Worm (Caenorhabditis elegans) whole organism, late embryonic: ENCODE results near the gene lmtr-5.

Source experiments
- C08G9.2 ChIP-seq: sonication (generic microtip); optimal IDR thresholded peaks from 2 replicates; lab custom pipeline; 2016; ENCODE audit warnings: mild to moderate bottlenecking, missing genetic modification characterization, moderate library complexity, missing compliant biosample characterization
- F13H6.1 ChIP-seq: sonication (generic microtip); optimal IDR thresholded peaks from 2 replicates; lab custom pipeline; 2016; ENCODE audit warnings: missing genetic modification characterization, missing compliant biosample characterization
- K02D7.2 ChIP-seq: sonication (generic microtip); optimal IDR thresholded peaks from 2 replicates; lab custom pipeline; 2017; ENCODE audit warnings: mild to moderate bottlenecking, missing genetic modification characterization, missing compliant biosample characterization
- Y22D7AL.16 ChIP-seq: sonication (generic microtip); optimal IDR thresholded peaks from 2 replicates; lab custom pipeline; 2016; ENCODE audit warnings: missing genetic modification characterization, missing compliant biosample characterization
- ahr-1 ChIP-seq: sonication (generic microtip); optimal IDR thresholded peaks from 2 replicates; lab custom pipeline; 2016; ENCODE audit warnings: missing genetic modification characterization, missing compliant biosample characterization
- ceh-14 ChIP-seq: sonication (generic microtip); optimal IDR thresholded peaks from 2 replicates; lab custom pipeline; 2016; ENCODE audit warnings: missing genotype, missing genetic modification characterization, missing compliant biosample characterization
- ceh-19 ChIP-seq: fragments of 200-800 bp; sonication (Bioruptor generic); optimal IDR thresholded peaks from 2 replicates; lab custom pipeline; 2018; ENCODE audit warnings: mild to moderate bottlenecking, missing genetic modification characterization, missing compliant biosample characterization
- ceh-24 ChIP-seq: sonication (generic microtip); optimal IDR thresholded peaks from 2 replicates; lab custom pipeline; 2016; ENCODE audit warnings: mild to moderate bottlenecking, missing genetic modification characterization, missing compliant biosample characterization
- ceh-48 ChIP-seq: sonication (generic microtip); optimal IDR thresholded peaks from 2 replicates; lab custom pipeline; 2016; ENCODE audit warnings: missing genetic modification characterization, inconsistent platforms, missing compliant biosample characterization
- ceh-9 ChIP-seq: sonication (generic microtip); optimal IDR thresholded peaks from 2 replicates; lab custom pipeline; 2016; ENCODE audit warnings: mild to moderate bottlenecking, missing genetic modification characterization, inconsistent platforms, missing compliant biosample characterization
- che-1 ChIP-seq: sonication (generic microtip); optimal IDR thresholded peaks from 2 replicates; lab custom pipeline; 2016; ENCODE audit warnings: mild to moderate bottlenecking, missing genetic modification characterization, missing compliant biosample characterization
- dve-1 ChIP-seq: sonication (generic microtip); optimal IDR thresholded peaks from 2 replicates; lab custom pipeline; 2017; ENCODE audit warnings: antibody characterized with exemption, mild to moderate bottlenecking, missing genetic modification characterization, missing compliant biosample characterization
- elt-4 ChIP-seq: sonication (generic microtip); optimal IDR thresholded peaks from 2 replicates; lab custom pipeline; 2016; ENCODE audit warnings: missing genetic modification characterization, missing compliant biosample characterization
- ets-4 ChIP-seq: sonication (generic microtip); optimal IDR thresholded peaks from 2 replicates; lab custom pipeline; 2016; ENCODE audit warnings: missing genetic modification characterization, missing compliant biosample characterization
- fax-1 ChIP-seq: sonication (generic microtip); optimal IDR thresholded peaks from 2 replicates; lab custom pipeline; 2016; ENCODE audit warnings: missing genotype, missing genetic modification characterization, missing compliant biosample characterization
- fkh-10 ChIP-seq: fragments of 150-350 bp; optimal IDR thresholded peaks from 2 replicates; lab custom pipeline; 2014; ENCODE audit warnings: missing biosample characterization, missing genetic modification reagents, missing genetic modification characterization
- fkh-6 ChIP-seq: sonication (generic microtip); optimal IDR thresholded peaks from 2 replicates; lab custom pipeline; 2016; ENCODE audit warnings: missing genetic modification characterization, missing compliant biosample characterization
- hlh-13 ChIP-seq: fragments of 200-800 bp; sonication (Bioruptor generic); optimal IDR thresholded peaks from 2 replicates; lab custom pipeline; 2018; ENCODE audit warnings: mild to moderate bottlenecking, missing genetic modification characterization, missing compliant biosample characterization
- hlh-30 ChIP-seq: sonication (generic microtip); optimal IDR thresholded peaks from 2 replicates; lab custom pipeline; 2017; ENCODE audit warnings: antibody characterized with exemption, missing genetic modification characterization, missing compliant biosample characterization; ENCODE audit not compliant: insufficient read depth
- hlh-8 ChIP-seq: sonication (generic microtip); optimal IDR thresholded peaks from 2 replicates; lab custom pipeline; 2016; ENCODE audit warnings: missing genotype, missing genetic modification characterization, missing compliant biosample characterization
- nfya-1 ChIP-seq: sonication (generic microtip); optimal IDR thresholded peaks from 2 replicates; lab custom pipeline; 2017; ENCODE audit warnings: missing genetic modification characterization, mild to moderate bottlenecking, missing compliant biosample characterization, antibody characterized with exemption, moderate library complexity
- npax-4 ChIP-seq: sonication (generic microtip); optimal IDR thresholded peaks from 2 replicates; lab custom pipeline; 2016; ENCODE audit warnings: missing genetic modification characterization, missing compliant biosample characterization
- odd-2 ChIP-seq: sonication (generic microtip); optimal IDR thresholded peaks from 2 replicates; lab custom pipeline; 2017; ENCODE audit warnings: antibody characterized with exemption, mild to moderate bottlenecking, missing genetic modification characterization, missing compliant biosample characterization
- pat-9 ChIP-seq: fragments of 200-800 bp; sonication (Bioruptor generic); optimal IDR thresholded peaks from 2 replicates; lab custom pipeline; 2018; ENCODE audit warnings: mild to moderate bottlenecking, missing genetic modification characterization, moderate library complexity, missing compliant biosample characterization
- pha-2 ChIP-seq: sonication (generic microtip); optimal IDR thresholded peaks from 2 replicates; lab custom pipeline; 2017; ENCODE audit warnings: mild to moderate bottlenecking, missing genetic modification characterization, missing compliant biosample characterization
- pha-4 ChIP-seq: fragments of 150-350 bp; optimal IDR thresholded peaks from 2 replicates; lab custom pipeline; 2018; ENCODE audit warnings: missing biosample characterization, missing genetic modification reagents, missing genetic modification characterization
- ref-2 ChIP-seq: sonication (generic microtip); optimal IDR thresholded peaks from 2 replicates; lab custom pipeline; 2016; ENCODE audit warnings: missing genetic modification characterization, missing compliant biosample characterization
- rnt-1 ChIP-seq: sonication (generic microtip); optimal IDR thresholded peaks from 2 replicates; lab custom pipeline; 2016; ENCODE audit warnings: missing genetic modification characterization, missing compliant biosample characterization
- syd-9 ChIP-seq: sonication (generic microtip); optimal IDR thresholded peaks from 2 replicates; lab custom pipeline; 2016; ENCODE audit warnings: mild to moderate bottlenecking, missing genetic modification characterization, moderate library complexity, missing compliant biosample characterization
- tbx-2 ChIP-seq: sonication (generic microtip); optimal IDR thresholded peaks from 2 replicates; lab custom pipeline; 2016; ENCODE audit warnings: missing genetic modification characterization, missing compliant biosample characterization
- unc-42 ChIP-seq: sonication (generic microtip); optimal IDR thresholded peaks from 2 replicates; lab custom pipeline; 2016; ENCODE audit warnings: missing genotype, missing genetic modification characterization, missing compliant biosample characterization
- unc-55 ChIP-seq: sonication (generic microtip); optimal IDR thresholded peaks from 2 replicates; lab custom pipeline; 2017; ENCODE audit warnings: missing biosample characterization, missing genetic modification reagents, missing genetic modification characterization
- ztf-16 ChIP-seq: sonication (generic microtip); optimal IDR thresholded peaks from 2 replicates; lab custom pipeline; 2017; ENCODE audit warnings: missing genetic modification characterization, missing compliant biosample characterization

lmtr-5 gene

DNA sequence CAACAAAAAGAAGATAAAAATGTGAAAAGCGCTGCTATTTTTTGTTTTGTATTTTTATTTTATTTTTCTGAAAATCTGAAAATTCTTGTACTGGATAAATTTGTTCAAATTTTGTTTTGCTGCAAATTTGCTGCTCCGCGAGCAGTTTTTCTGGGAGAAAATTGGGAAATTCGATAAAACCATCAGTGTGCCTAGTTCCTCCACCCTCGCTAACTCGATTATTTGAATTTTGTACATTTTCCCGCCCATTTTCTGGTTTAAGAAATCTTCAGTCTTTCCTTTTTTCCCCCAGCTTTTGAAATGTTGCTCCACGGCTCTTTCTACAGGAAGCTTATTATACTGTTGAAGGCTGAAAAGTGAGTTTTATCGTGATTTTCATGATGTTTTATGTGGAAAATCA lies 7.7 kb downstream of the lmtr-5 start, which contains the start of gene R148.8:
Gene R148.8 (plus strand): TSS at position 301 of the 400 bp plus-strand sequence.
- TF ChIP-seq K02D7.2 (tag; lab: Kevin White, UChicago) (no peak), F13H6.1 (tag; lab: Kevin White, UChicago) (no peak), ceh-24 (tag; lab: Kevin White, UChicago) (no peak), npax-4 (tag; lab: Kevin White, UChicago) (no peak), unc-42 (tag; lab: Kevin White, UChicago) (no peak), pha-4 (tag; lab: Kevin White, UChicago) (no peak), unc-55 (GFP tag; lab: Kevin White, UChicago) (no peak)

ce11 chrIII:3191729-3192128 lies 8.3 kb downstream of the lmtr-5 start:
- TF ChIP-seq ahr-1 (tag; lab: Kevin White, UChicago) (no peak), nfya-1 (tag; lab: Kevin White, UChicago) (no peak), rnt-1 (tag; lab: Kevin White, UChicago) (no peak), hlh-8 (tag; lab: Kevin White, UChicago) (no peak), F13H6.1 (tag; lab: Kevin White, UChicago) (no peak), fkh-10 (GFP tag; lab: Kevin White, UChicago) (no peak)

ce11 chrIII:3197904-3198303 lies 14.4 kb downstream of the lmtr-5 start:
- TF ChIP-seq pat-9 (no peak), elt-4 (tag; lab: Kevin White, UChicago) (no peak), fkh-6 (tag; lab: Kevin White, UChicago) (no peak), che-1 (tag; lab: Kevin White, UChicago) (no peak), C08G9.2 (tag; lab: Kevin White, UChicago) (no peak), ceh-19 (GFP tag; lab: Kevin White, UChicago) (no peak), ceh-14 (tag; lab: Kevin White, UChicago) (no peak), ceh-24 (tag; lab: Kevin White, UChicago) (no peak)

- TF ChIP-seq odd-2 (tag; lab: Kevin White, UChicago): no peak
- TF ChIP-seq hlh-30 (tag; lab: Kevin White, UChicago): no peak
- TF ChIP-seq K02D7.2 (tag; lab: Kevin White, UChicago): no peak
- TF ChIP-seq ceh-9 (tag; lab: Kevin White, UChicago): no peak
- TF ChIP-seq nfya-1 (tag; lab: Kevin White, UChicago): no peak
- no peak for TF ChIP-seq rnt-1 (tag; lab: Kevin White, UChicago)
- no peak for TF ChIP-seq ceh-19 (GFP tag; lab: Kevin White, UChicago)
- TF ChIP-seq fax-1 (tag; lab: Kevin White, UChicago): no peak
- no peak for TF ChIP-seq Y22D7AL.16 (tag; lab: Kevin White, UChicago)
Observed at ce11 chrIII:3198307-3198706, 14.8 kb downstream of the lmtr-5 start, which contains the start of gene R148.7. R148.7 (minus strand) TSS chrIII:3198407.

DNA sequence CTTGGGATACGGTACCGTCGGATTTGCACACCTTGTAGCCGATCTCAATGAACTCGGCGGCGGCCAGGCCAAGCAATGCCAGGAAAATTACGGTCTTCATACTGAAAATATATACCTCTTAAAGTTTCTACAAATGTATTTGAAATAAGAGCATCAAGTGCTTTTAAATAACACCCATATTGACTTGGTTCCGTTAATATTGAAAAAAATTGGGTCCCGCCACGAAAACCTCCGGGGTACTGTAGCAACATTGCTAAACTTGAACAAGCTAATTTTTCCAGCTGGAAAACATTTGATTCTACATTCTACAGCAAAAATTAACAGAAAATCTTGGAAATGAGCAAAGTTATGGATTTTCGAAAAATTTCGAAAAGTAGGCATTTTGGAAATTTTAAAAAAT lies 15.9 kb downstream of the lmtr-5 start, which contains the start of gene heh-1:
Gene heh-1 (minus strand): TSS at position 101 of the 400 bp plus-strand sequence.
- TF ChIP-seq elt-4 (tag; lab: Kevin White, UChicago) (no peak), pha-2 (no peak), ztf-16 (tag; lab: Kevin White, UChicago) (no peak), hlh-30 (tag; lab: Kevin White, UChicago) (no peak), ets-4 (tag; lab: Kevin White, UChicago) (no peak), ahr-1 (tag; lab: Kevin White, UChicago) (no peak), ref-2 (tag; lab: Kevin White, UChicago) (no peak), tbx-2 (tag; lab: Kevin White, UChicago) (no peak), ceh-48 (tag; lab: Kevin White, UChicago) (no peak), fkh-6 (tag; lab: Kevin White, UChicago) (no peak), ceh-19 (GFP tag; lab: Kevin White, UChicago) (no peak), C08G9.2 (tag; lab: Kevin White, UChicago) (no peak)

DNA sequence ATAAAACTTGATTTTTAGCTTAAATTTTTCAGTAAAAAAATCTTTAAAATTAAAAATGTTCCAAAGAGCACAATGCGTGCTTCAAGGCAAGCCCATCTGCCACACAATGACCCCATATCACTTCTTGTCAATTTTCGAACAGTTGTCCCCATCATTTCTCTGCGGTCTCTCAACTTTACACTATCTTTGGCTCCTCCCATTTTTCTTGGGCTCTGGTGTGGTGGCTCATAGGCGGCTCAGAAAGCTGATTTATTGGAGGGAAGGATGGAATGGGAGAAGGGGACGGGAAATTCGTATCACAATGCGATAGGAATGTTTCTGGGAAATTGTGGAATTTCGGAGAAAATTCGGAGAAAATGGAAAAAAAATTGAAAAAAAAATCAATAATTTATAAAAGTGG lies 17.1 kb downstream of the lmtr-5 start:
- peak; percentile 75 for TF ChIP-seq unc-55 (GFP tag; lab: Kevin White, UChicago)
- TF ChIP-seq ceh-24 (tag; lab: Kevin White, UChicago): no peak
- TF ChIP-seq ets-4 (tag; lab: Kevin White, UChicago): no peak
- no peak for TF ChIP-seq hlh-13 (GFP tag; lab: Kevin White, UChicago)
- no peak for TF ChIP-seq dve-1
- no peak for TF ChIP-seq syd-9 (tag; lab: Kevin White, UChicago)
- TF ChIP-seq ceh-48 (tag; lab: Kevin White, UChicago): peak; percentile 4
- TF ChIP-seq rnt-1 (tag; lab: Kevin White, UChicago): peak; percentile 78
